Fruit fly (Drosophila melanogaster): ENCODE results near the gene CG7785.

DNA sequence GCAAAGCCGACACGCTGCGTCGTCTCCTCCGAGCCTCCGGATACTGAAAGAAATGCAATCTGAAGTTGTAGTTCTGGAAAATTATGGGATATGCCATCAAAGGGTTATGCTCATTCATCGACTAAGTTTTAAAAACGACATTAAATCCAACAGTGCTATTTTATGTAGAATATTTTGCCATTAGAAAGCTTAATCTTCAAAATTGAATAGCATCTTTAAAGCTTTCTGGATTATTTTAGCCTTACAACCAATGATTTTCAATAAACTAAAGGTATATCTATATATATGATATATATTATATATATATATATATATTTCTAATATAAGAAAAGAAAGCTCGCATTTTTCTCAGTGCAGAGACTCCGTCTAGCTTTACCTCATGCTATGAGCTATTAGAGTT is 43.0 kb downstream of the CG7785 start:
- TF ChIP-seq CG4496 (GFP tag; IDR thresholded peaks at IDR 0.05): no peak
- TF ChIP-seq Pif1B (GFP tag; optimal IDR thresholded peaks at IDR 0.05): no peak
- TF ChIP-seq CG17806 (tag; optimal IDR thresholded peaks at IDR 0.05): peak; percentile 25
- peak; percentile 68 for TF ChIP-seq CG14655 (GFP tag; optimal IDR thresholded peaks at IDR 0.05)
- TF ChIP-seq EcR (GFP tag; optimal IDR thresholded peaks at IDR 0.05): no peak
- no peak for TF ChIP-seq gl (tag; optimal IDR thresholded peaks at IDR 0.05)
- no peak for TF ChIP-seq CG10348 (GFP tag; IDR thresholded peaks at IDR 0.05)
- no peak for TF ChIP-seq CG32121 (GFP tag; IDR thresholded peaks at IDR 0.05)
